Worm (Caenorhabditis elegans): ENCODE results near the gene rmd-6.
A peak's percentile ranks its signal among the peaks of the same experiment; 100 is the strongest.

The rmd-6 gene

ce11 chrIV:5103229-5103894 is 34.7 kb downstream of the rmd-6 start, which contains the start of gene C02B10.3 (continued):
- peak in 2 of 3 experiments; percentile 36 to 70 for TF ChIP-seq ceh-82 (tag; optimal IDR thresholded peaks at IDR 0.05)
- no peak for TF ChIP-seq pag-3 (tag; optimal IDR thresholded peaks at IDR 0.05; ENCODE audit: borderline replicate concordance, insufficient read depth)
- TF ChIP-seq xbp-1 (tag; optimal IDR thresholded peaks at IDR 0.05), result no peak
- TF ChIP-seq aly-2 (tag; optimal IDR thresholded peaks at IDR 0.05), result no peak
- peak; percentile 62 for TF ChIP-seq nhr-47 (tag; optimal IDR thresholded peaks at IDR 0.05)
- TF ChIP-seq irx-1 (tag; optimal IDR thresholded peaks at IDR 0.05), result no peak
- no peak for TF ChIP-seq dsc-1 (tag; optimal IDR thresholded peaks at IDR 0.05)
- no peak for TF ChIP-seq C16A3.4 (tag; optimal IDR thresholded peaks at IDR 0.05)
- TF ChIP-seq nhr-237 (tag; optimal IDR thresholded peaks at IDR 0.05), result no peak
- TF ChIP-seq lir-3 (tag; optimal IDR thresholded peaks at IDR 0.05; ENCODE audit: poor library complexity), result no peak
- TF ChIP-seq ama-1 (optimal IDR thresholded peaks at IDR 0.05), result no peak
- TF ChIP-seq hlh-4 (tag; optimal IDR thresholded peaks at IDR 0.05), result no peak
- no peak for TF ChIP-seq vab-15 (tag; optimal IDR thresholded peaks at IDR 0.05)
- peak; percentile 81 for TF ChIP-seq lin-14 (GFP tag; optimal IDR thresholded peaks at IDR 0.05)
- TF ChIP-seq lsy-2 (tag; optimal IDR thresholded peaks at IDR 0.05), result peak; percentile 19 to 75
- no peak for TF ChIP-seq fkh-4 (tag; optimal IDR thresholded peaks at IDR 0.05; ENCODE audit: borderline replicate concordance)
- no peak for TF ChIP-seq ces-1 (GFP tag; optimal IDR thresholded peaks at IDR 0.05)
- peak; percentile 25 for TF ChIP-seq tbx-2 (tag; optimal IDR thresholded peaks at IDR 0.05)
- TF ChIP-seq mef-2 (tag; optimal IDR thresholded peaks at IDR 0.05), result no peak
- no peak for TF ChIP-seq elt-2 (tag; optimal IDR thresholded peaks at IDR 0.05)
- TF ChIP-seq unc-86 (tag; optimal IDR thresholded peaks at IDR 0.05), result peak; percentile 21
- TF ChIP-seq alr-1 (tag; optimal IDR thresholded peaks at IDR 0.05; ENCODE audit: borderline replicate concordance), result no peak
- peak; percentile 40 for TF ChIP-seq fkh-10 (GFP tag; optimal IDR thresholded peaks at IDR 0.05)
- no peak for TF ChIP-seq tlp-1 (tag; optimal IDR thresholded peaks at IDR 0.05)
- peak in 1 of 2 experiments; percentile 44 for TF ChIP-seq lin-35 (GFP tag; optimal IDR thresholded peaks at IDR 0.05)
- no peak for TF ChIP-seq pqm-1 (tag; optimal IDR thresholded peaks at IDR 0.05)
- no peak for TF ChIP-seq mdl-1 (tag; optimal IDR thresholded peaks at IDR 0.05)
- TF ChIP-seq aha-1 (tag; optimal IDR thresholded peaks at IDR 0.05), result no peak
- TF ChIP-seq jun-1 (tag; optimal IDR thresholded peaks at IDR 0.05), result no peak
- no peak for TF ChIP-seq C34B4.2 (tag; optimal IDR thresholded peaks at IDR 0.05)
- TF ChIP-seq C04F5.9 (tag; optimal IDR thresholded peaks at IDR 0.05), result no peak
- peak; percentile 12 for TF ChIP-seq nhr-77 (tag; optimal IDR thresholded peaks at IDR 0.05)
- TF ChIP-seq unc-30 (tag; optimal IDR thresholded peaks at IDR 0.05), result no peak
- TF ChIP-seq nhr-12 (tag; optimal IDR thresholded peaks at IDR 0.05), result no peak
- peak; percentile 61 for TF ChIP-seq blmp-1 (tag; optimal IDR thresholded peaks at IDR 0.05)
- peak; percentile 60 for TF ChIP-seq fkh-8 (tag; optimal IDR thresholded peaks at IDR 0.05)
- no peak for TF ChIP-seq ceh-90 (tag; optimal IDR thresholded peaks at IDR 0.05)
- no peak for TF ChIP-seq sox-4 (tag; optimal IDR thresholded peaks at IDR 0.05)
- no peak for TF ChIP-seq ets-5 (GFP tag; IDR thresholded peaks at IDR 0.05)

DNA sequence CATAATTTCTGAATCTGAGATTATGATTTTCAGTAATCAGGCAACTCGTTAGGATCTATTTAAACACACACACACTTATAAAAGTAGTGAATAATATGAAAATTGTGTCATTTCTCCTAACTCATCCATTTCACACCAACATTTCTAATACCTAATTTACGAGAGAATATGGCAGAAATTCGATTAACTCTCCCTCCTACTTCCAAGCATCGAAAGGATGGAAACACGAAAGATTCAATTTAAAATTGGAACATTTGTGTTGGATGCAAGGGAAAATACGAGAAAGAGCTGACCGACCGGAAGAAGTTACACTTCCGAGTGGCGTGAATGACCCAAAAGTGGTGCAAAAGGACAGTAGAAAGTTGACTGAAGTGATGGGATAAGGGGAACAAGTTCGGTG is 40.3 kb downstream of the rmd-6 start:
- TF ChIP-seq C04F5.9 (tag; optimal IDR thresholded peaks at IDR 0.05), result no peak
- no peak for TF ChIP-seq nhr-84 (tag; optimal IDR thresholded peaks at IDR 0.05)
- TF ChIP-seq ceh-88 (GFP tag; IDR thresholded peaks at IDR 0.05), result no peak
- TF ChIP-seq pqm-1 (tag; optimal IDR thresholded peaks at IDR 0.05), result no peak
- no peak for TF ChIP-seq rnt-1 (tag; optimal IDR thresholded peaks at IDR 0.05)
- TF ChIP-seq vab-15 (tag; optimal IDR thresholded peaks at IDR 0.05), result no peak
